Worm (Caenorhabditis elegans): ENCODE measurements around the gene K02H11.9.

The K02H11.9 gene

ce11 chrV:1499140-1499539 lies 37.7 kb downstream of the K02H11.9 start, which contains the start of gene sru-27:
TSS of gene sru-27 (plus strand) at chrV:1499440.
- TF ChIP-seq elt-1 (tag; optimal IDR thresholded peaks at IDR 0.05; ENCODE audit: borderline replicate concordance, insufficient read depth), result no peak
- no peak for TF ChIP-seq pha-4 (tag; optimal IDR thresholded peaks at IDR 0.05)
- no peak for TF ChIP-seq hlh-1 (tag; optimal IDR thresholded peaks at IDR 0.05)
- no peak for TF ChIP-seq nhr-237 (tag; optimal IDR thresholded peaks at IDR 0.05)
- no peak for TF ChIP-seq nhr-28 (tag; optimal IDR thresholded peaks at IDR 0.05)
- TF ChIP-seq mls-2 (tag; optimal IDR thresholded peaks at IDR 0.05), result no peak
- no peak for TF ChIP-seq ceh-43 (GFP tag; optimal IDR thresholded peaks at IDR 0.05)
- no peak for TF ChIP-seq drap-1 (GFP tag; optimal IDR thresholded peaks at IDR 0.05)
- TF ChIP-seq ceh-83 (GFP tag; optimal IDR thresholded peaks at IDR 0.05), result no peak
- TF ChIP-seq ham-2 (GFP tag; optimal IDR thresholded peaks at IDR 0.05), result no peak
- TF ChIP-seq zip-8 (tag; optimal IDR thresholded peaks at IDR 0.05), result no peak
- no peak for TF ChIP-seq unc-39 (tag; optimal IDR thresholded peaks at IDR 0.05)

- TF ChIP-seq lsy-2 (tag; optimal IDR thresholded peaks at IDR 0.05), result no peak
- TF ChIP-seq bed-3 (GFP tag; optimal IDR thresholded peaks at IDR 0.05), result no peak
- no peak for TF ChIP-seq snpc-4 (tag; optimal IDR thresholded peaks at IDR 0.05)
- no peak for TF ChIP-seq zip-8 (tag; optimal IDR thresholded peaks at IDR 0.05)
- no peak for TF ChIP-seq sptf-1 (tag; optimal IDR thresholded peaks at IDR 0.05)
- no peak for TF ChIP-seq flh-1 (GFP tag; optimal IDR thresholded peaks at IDR 0.05)
- no peak for TF ChIP-seq pha-4 (tag; optimal IDR thresholded peaks at IDR 0.05)
- TF ChIP-seq sem-2 (GFP tag; optimal IDR thresholded peaks at IDR 0.05), result no peak
- no peak for TF ChIP-seq tbx-8 (GFP tag; optimal IDR thresholded peaks at IDR 0.05)
- no peak for TF ChIP-seq ham-2 (GFP tag; optimal IDR thresholded peaks at IDR 0.05)
- TF ChIP-seq ztf-11 (tag; optimal IDR thresholded peaks at IDR 0.05), result no peak
- TF ChIP-seq unc-120 (tag; optimal IDR thresholded peaks at IDR 0.05; ENCODE audit: poor library complexity, severe bottlenecking), result no peak
- no peak for TF ChIP-seq nhr-2 (tag; optimal IDR thresholded peaks at IDR 0.05)
- no peak for TF ChIP-seq M03D4.4 (tag; optimal IDR thresholded peaks at IDR 0.05)
- TF ChIP-seq elt-1 (tag; optimal IDR thresholded peaks at IDR 0.05; ENCODE audit: borderline replicate concordance, insufficient read depth), result no peak
These were observed 41.1 kb downstream of the K02H11.9 start for ce11 chrV:1495752-1496151.

ce11 chrV:1495334-1495733 lies 41.5 kb downstream of the K02H11.9 start, which contains the start of gene C38C3.3:
TSS of gene C38C3.3 (plus strand) at chrV:1495634.
- TF ChIP-seq elt-1 (tag; optimal IDR thresholded peaks at IDR 0.05; ENCODE audit: borderline replicate concordance, insufficient read depth) (no peak), pha-4 (tag; optimal IDR thresholded peaks at IDR 0.05) (no peak), nhr-237 (tag; optimal IDR thresholded peaks at IDR 0.05) (no peak), nhr-2 (tag; optimal IDR thresholded peaks at IDR 0.05) (no peak), ztf-11 (tag; optimal IDR thresholded peaks at IDR 0.05) (no peak), bed-3 (GFP tag; optimal IDR thresholded peaks at IDR 0.05) (no peak), ces-1 (GFP tag; optimal IDR thresholded peaks at IDR 0.05) (no peak), drap-1 (GFP tag; optimal IDR thresholded peaks at IDR 0.05) (no peak), sem-2 (GFP tag; optimal IDR thresholded peaks at IDR 0.05) (no peak), lin-32 (GFP tag; optimal IDR thresholded peaks at IDR 0.05) (no peak), blmp-1 (tag; optimal IDR thresholded peaks at IDR 0.05) (no peak), nhr-28 (tag; optimal IDR thresholded peaks at IDR 0.05) (no peak), hlh-1 (tag; optimal IDR thresholded peaks at IDR 0.05) (no peak), mls-2 (tag; optimal IDR thresholded peaks at IDR 0.05) (no peak), lin-13 (tag; optimal IDR thresholded peaks at IDR 0.05) (no peak), nhr-12 (tag; optimal IDR thresholded peaks at IDR 0.05) (no peak), elt-3 (tag; optimal IDR thresholded peaks at IDR 0.05) (no peak), snpc-4 (tag; optimal IDR thresholded peaks at IDR 0.05) (no peak)

ce11 chrV:1494469-1494868 lies 42.4 kb downstream of the K02H11.9 start, which contains the start of gene spig-7:
TSS of gene spig-7 (plus strand) at chrV:1494769.
- no peak for TF ChIP-seq unc-62 (GFP tag; optimal IDR thresholded peaks at IDR 0.05)
- no peak for TF ChIP-seq blmp-1 (tag; optimal IDR thresholded peaks at IDR 0.05)
- no peak for TF ChIP-seq bed-3 (GFP tag; optimal IDR thresholded peaks at IDR 0.05)
- TF ChIP-seq pha-4 (tag; optimal IDR thresholded peaks at IDR 0.05), result no peak
- no peak for TF ChIP-seq mab-5 (tag; optimal IDR thresholded peaks at IDR 0.05)
- TF ChIP-seq sem-2 (GFP tag; optimal IDR thresholded peaks at IDR 0.05), result no peak
- TF ChIP-seq nhr-2 (tag; optimal IDR thresholded peaks at IDR 0.05), result no peak
- no peak for TF ChIP-seq ztf-11 (tag; optimal IDR thresholded peaks at IDR 0.05)
- no peak for TF ChIP-seq hlh-1 (tag; optimal IDR thresholded peaks at IDR 0.05)
- no peak for TF ChIP-seq flh-1 (GFP tag; optimal IDR thresholded peaks at IDR 0.05)
- no peak for TF ChIP-seq elt-1 (tag; optimal IDR thresholded peaks at IDR 0.05; ENCODE audit: borderline replicate concordance, insufficient read depth)
- no peak for TF ChIP-seq mep-1 (tag; optimal IDR thresholded peaks at IDR 0.05)
- TF ChIP-seq zip-8 (tag; optimal IDR thresholded peaks at IDR 0.05), result no peak
- no peak for TF ChIP-seq lin-13 (tag; optimal IDR thresholded peaks at IDR 0.05)
- TF ChIP-seq snpc-4 (tag; optimal IDR thresholded peaks at IDR 0.05), result no peak
- no peak for TF ChIP-seq ham-2 (GFP tag; optimal IDR thresholded peaks at IDR 0.05)
- no peak for TF ChIP-seq unc-39 (tag; optimal IDR thresholded peaks at IDR 0.05)

Measured in whole organism, mixed stage, embryonic.